Fruit fly (Drosophila melanogaster) whole organism, embryonic: ENCODE data around the gene CG33723.

ENCODE experiments used
- Adf1 ChIP-seq: fragments of 200-800 bp; sonication (Bioruptor generic); IDR thresholded peaks from 2 replicates; pipeline ENCODE4 v1.3.6; 2022; ENCODE audit warnings: missing biosample characterization, missing genetic modification characterization
- BtbVII ChIP-seq: fragments of 200-800 bp; sonication (Bioruptor generic); optimal IDR thresholded peaks from 3 replicates; lab custom pipeline; 2017; ENCODE audit warnings: missing biosample characterization, mild to moderate bottlenecking, missing genetic modification characterization
- CG11504 ChIP-seq: fragments of 200-800 bp; sonication (Bioruptor generic); optimal IDR thresholded peaks from 3 replicates; lab custom pipeline; 2019; ENCODE audit warnings: missing biosample characterization, mild to moderate bottlenecking, missing genetic modification characterization, moderate library complexity
- CG13296 ChIP-seq: fragments of 200-800 bp; sonication (Bioruptor generic); optimal IDR thresholded peaks from 3 replicates; lab custom pipeline; 2018; ENCODE audit warnings: missing biosample characterization, mild to moderate bottlenecking, missing genetic modification characterization
- CG13424 ChIP-seq: fragments of 200-800 bp; sonication (Bioruptor generic); optimal IDR thresholded peaks from 2 replicates; lab custom pipeline; 2019; ENCODE audit warnings: missing biosample characterization, mild to moderate bottlenecking, missing genetic modification characterization, moderate library complexity
- CG14441 ChIP-seq: fragments of 200-800 bp; sonication (Bioruptor generic); IDR thresholded peaks from 2 replicates; pipeline ENCODE4 v1.3.6; 2022; ENCODE audit warnings: missing biosample characterization, missing genetic modification characterization
- CG14965 ChIP-seq: fragments of 200-800 bp; sonication (Bioruptor generic); optimal IDR thresholded peaks from 2 replicates; lab custom pipeline; 2016; ENCODE audit warnings: missing biosample characterization, missing genetic modification characterization, borderline replicate concordance
- CG1529 ChIP-seq: fragments of 200-800 bp; sonication (Bioruptor generic); optimal IDR thresholded peaks from 3 replicates; lab custom pipeline; 2018; ENCODE audit warnings: missing biosample characterization, missing genetic modification characterization
- CG15514 ChIP-seq: fragments of 200-800 bp; sonication (Bioruptor generic); optimal IDR thresholded peaks from 3 replicates; lab custom pipeline; 2017; ENCODE audit warnings: missing biosample characterization, missing genetic modification characterization, mild to moderate bottlenecking, moderate library complexity, missing genetic modification reagents
- CG15696 ChIP-seq: fragments of 200-800 bp; sonication (Bioruptor generic); optimal IDR thresholded peaks from 2 replicates; lab custom pipeline; 2019; ENCODE audit warnings: missing biosample characterization, mild to moderate bottlenecking, missing genetic modification characterization, moderate library complexity
- CG1602 ChIP-seq: fragments of 200-800 bp; sonication (Bioruptor generic); optimal IDR thresholded peaks from 3 replicates; lab custom pipeline; 2016; ENCODE audit warnings: missing biosample characterization, missing genetic modification characterization
- CG16863 ChIP-seq: fragments of 200-800 bp; sonication (Bioruptor generic); optimal IDR thresholded peaks from 3 replicates; lab custom pipeline; 2016; ENCODE audit warnings: missing biosample characterization, missing genetic modification characterization
- CG32772 ChIP-seq: fragments of 200-800 bp; sonication (Bioruptor generic); IDR thresholded peaks from 2 replicates; pipeline ENCODE4 v1.3.6; 2022; ENCODE audit warnings: missing biosample characterization, missing genetic modification characterization
- CG4424 ChIP-seq: fragments of 200-800 bp; sonication (Bioruptor generic); optimal IDR thresholded peaks from 3 replicates; lab custom pipeline; 2016; ENCODE audit warnings: missing biosample characterization, missing genetic modification characterization
- CG6813 ChIP-seq: fragments of 200-800 bp; sonication (Bioruptor generic); optimal IDR thresholded peaks from 2 replicates; lab custom pipeline; 2017; ENCODE audit warnings: missing biosample characterization, missing genetic modification characterization, mild to moderate bottlenecking, moderate library complexity, missing genetic modification reagents
- CG8478 ChIP-seq: fragments of >200 bp; optimal IDR thresholded peaks from 2 replicates; lab custom pipeline; 2018
- CG9797 ChIP-seq: fragments of 200-800 bp; sonication (Bioruptor generic); optimal IDR thresholded peaks from 3 replicates; lab custom pipeline; 2018; ENCODE audit warnings: missing biosample characterization, mild to moderate bottlenecking, missing genetic modification characterization
- Dad ChIP-seq: fragments of 200-800 bp; sonication (Bioruptor generic); optimal IDR thresholded peaks from 3 replicates; lab custom pipeline; 2016; ENCODE audit warnings: missing biosample characterization, missing genetic modification characterization
- Deaf1 ChIP-seq: fragments of 200-800 bp; optimal IDR thresholded peaks from 3 replicates; lab custom pipeline; 2019; ENCODE audit warnings: missing biosample characterization, mild to moderate bottlenecking, missing genetic modification characterization, moderate library complexity
- Dip3 ChIP-seq: fragments of 200-800 bp; sonication (Bioruptor generic); optimal IDR thresholded peaks from 3 replicates; lab custom pipeline; 2016; ENCODE audit warnings: missing biosample characterization, missing genetic modification characterization
- Fer1 ChIP-seq: fragments of 200-800 bp; sonication (Bioruptor generic); optimal IDR thresholded peaks from 2 replicates; lab custom pipeline; 2017; ENCODE audit warnings: missing biosample characterization, mild to moderate bottlenecking, missing genetic modification characterization
- H2.0 ChIP-seq: fragments of 200-800 bp; sonication (Bioruptor generic); IDR thresholded peaks from 2 replicates; pipeline ENCODE4 v1.3.6; 2022; ENCODE audit warnings: missing biosample characterization, missing genetic modification characterization
- HLH3B ChIP-seq: fragments of 200-800 bp; sonication (Bioruptor generic); IDR thresholded peaks from 2 replicates; pipeline ENCODE4 v1.3.6; 2022; ENCODE audit warnings: missing biosample characterization, missing genetic modification characterization
- Hmr ChIP-seq: fragments of 200-800 bp; sonication (Bioruptor generic); optimal IDR thresholded peaks from 3 replicates; lab custom pipeline; 2017; ENCODE audit warnings: mild to moderate bottlenecking, missing biosample characterization, missing genetic modification reagents, missing genetic modification characterization
- Lim3 ChIP-seq: fragments of 200-800 bp; sonication (Bioruptor generic); IDR thresholded peaks from 2 replicates; pipeline ENCODE4 v1.3.6; 2022; ENCODE audit warnings: missing biosample characterization, missing genetic modification characterization
- MESR4 ChIP-seq: fragments of 200-800 bp; sonication (Bioruptor generic); optimal IDR thresholded peaks from 2 replicates; lab custom pipeline; 2018; ENCODE audit warnings: missing biosample characterization, mild to moderate bottlenecking, missing genetic modification characterization, moderate library complexity
- Ravus ChIP-seq: fragments of 200-800 bp; sonication (Bioruptor generic); IDR thresholded peaks from 2 replicates; pipeline ENCODE4 v1.3.6; 2022; ENCODE audit warnings: missing biosample characterization, missing genetic modification characterization
- Stat92E ChIP-seq, 3 experiments: fragments of >200 bp in 2 of 3; fragments of 200-800 bp in 1 of 3; sonication (Bioruptor generic) in 1 of 3; optimal IDR thresholded peaks; 2 replicates each; lab custom pipeline; 2017 to 2019; ENCODE audit warnings: missing biosample characterization in 3 of 3, missing genetic modification characterization in 3 of 3, mild to moderate bottlenecking in 1 of 3, moderate library complexity in 1 of 3
- abd-A ChIP-seq: fragments of 200-800 bp; sonication (Bioruptor generic); optimal IDR thresholded peaks from 3 replicates; lab custom pipeline; 2019; ENCODE audit warnings: missing biosample characterization, mild to moderate bottlenecking, missing genetic modification characterization, moderate library complexity
- bab2 ChIP-seq: fragments of 200-800 bp; sonication (Bioruptor generic); optimal IDR thresholded peaks from 2 replicates; lab custom pipeline; 2016; ENCODE audit warnings: missing biosample characterization, missing genetic modification characterization
- bsh ChIP-seq, 2 experiments: fragments of 200-800 bp; sonication (Bioruptor generic); optimal IDR thresholded peaks; 2 replicates each; lab custom pipeline; 2017 to 2018; ENCODE audit warnings: mild to moderate bottlenecking in 2 of 2, missing biosample characterization in 2 of 2, missing genetic modification characterization in 2 of 2, moderate library complexity in 1 of 2
- chif ChIP-seq, 2 experiments: fragments of 200-800 bp; sonication (Bioruptor generic); optimal IDR thresholded peaks; 3 replicates each; lab custom pipeline; 2016; ENCODE audit warnings: missing biosample characterization in 2 of 2, missing genetic modification characterization in 2 of 2
- crol ChIP-seq: fragments of 200-800 bp; sonication (Bioruptor generic); IDR thresholded peaks from 2 replicates; pipeline ENCODE4 v1.3.6; 2022; ENCODE audit warnings: missing biosample characterization, missing genetic modification characterization
- gcm ChIP-seq: fragments of 200-800 bp; sonication (Bioruptor generic); optimal IDR thresholded peaks from 2 replicates; lab custom pipeline; 2019; ENCODE audit warnings: missing biosample characterization, mild to moderate bottlenecking, missing genetic modification characterization, moderate library complexity
- insv ChIP-seq, 2 experiments: fragments of 200-800 bp; sonication (Bioruptor generic); optimal IDR thresholded peaks; 3 replicates each; lab custom pipeline; 2016 to 2018; ENCODE audit warnings: missing biosample characterization in 2 of 2, missing genetic modification characterization in 2 of 2
- kah ChIP-seq: fragments of 200-800 bp; sonication (Bioruptor generic); optimal IDR thresholded peaks from 2 replicates; lab custom pipeline; 2018; ENCODE audit warnings: missing biosample characterization, mild to moderate bottlenecking, missing genetic modification characterization
- kni ChIP-seq: fragments of 200-800 bp; sonication (Bioruptor generic); optimal IDR thresholded peaks from 3 replicates; lab custom pipeline; 2017; ENCODE audit warnings: mild to moderate bottlenecking, missing biosample characterization, missing genetic modification reagents, missing genetic modification characterization
- nom ChIP-seq: fragments of 200-800 bp; sonication (Bioruptor generic); optimal IDR thresholded peaks from 2 replicates; lab custom pipeline; 2017; ENCODE audit warnings: missing biosample characterization, missing genetic modification characterization, mild to moderate bottlenecking, moderate library complexity, missing genetic modification reagents
- otp ChIP-seq: fragments of 200-800 bp; sonication (Bioruptor generic); IDR thresholded peaks from 3 replicates; pipeline ENCODE4, ENCODE4 v1.3.6; 2022; ENCODE audit warnings: missing biosample characterization, missing genetic modification characterization
- p53 ChIP-seq: fragments of 200-800 bp; sonication (Bioruptor generic); optimal IDR thresholded peaks from 2 replicates; lab custom pipeline; 2016; ENCODE audit warnings: missing biosample characterization, missing genetic modification characterization
- peb ChIP-seq: fragments of 200-800 bp; sonication (Bioruptor generic); IDR thresholded peaks from 2 replicates; pipeline ENCODE4 v1.3.6; 2022; ENCODE audit warnings: missing biosample characterization, missing genetic modification characterization
- phol ChIP-seq: fragments of 200-800 bp; sonication (Bioruptor generic); optimal IDR thresholded peaks from 3 replicates; lab custom pipeline; 2018; ENCODE audit warnings: missing biosample characterization, mild to moderate bottlenecking, missing genetic modification characterization, moderate library complexity
- prd ChIP-seq, 3 experiments: fragments of >200 bp in 2 of 3; fragments of 200-800 bp in 1 of 3; sonication (Bioruptor generic) in 1 of 3; optimal IDR thresholded peaks in 2 of 3; IDR thresholded peaks in 1 of 3; 2 replicates in 2 of 3; 3 replicates in 1 of 3; pipeline versions ENCODE4 v1.3.6 to Lab custom; 2017 to 2022; ENCODE audit warnings: missing biosample characterization in 1 of 3, missing genetic modification characterization in 1 of 3
- pzg ChIP-seq: fragments of 200-800 bp; sonication (Bioruptor generic); optimal IDR thresholded peaks from 3 replicates; lab custom pipeline; 2018; ENCODE audit warnings: missing biosample characterization, mild to moderate bottlenecking, missing genetic modification characterization, moderate library complexity
- tgo ChIP-seq: fragments of 200-800 bp; sonication (Bioruptor generic); IDR thresholded peaks from 3 replicates; pipeline ENCODE4 v1.3.6; 2022; ENCODE audit warnings: missing biosample characterization, missing genetic modification characterization
- trem ChIP-seq: fragments of 200-800 bp; optimal IDR thresholded peaks from 3 replicates; lab custom pipeline; 2019; ENCODE audit warnings: missing biosample characterization, mild to moderate bottlenecking, missing genetic modification characterization, moderate library complexity
- twi ChIP-seq: fragments of 200-800 bp; optimal IDR thresholded peaks from 2 replicates; lab custom pipeline; 2019; ENCODE audit warnings: missing biosample characterization, mild to moderate bottlenecking, missing genetic modification characterization, moderate library complexity
- usp ChIP-seq: fragments of >200 bp; optimal IDR thresholded peaks from 2 replicates; lab custom pipeline; 2017; ENCODE audit warnings: missing biosample characterization, missing genetic modification characterization
- vvl ChIP-seq: fragments of 200-800 bp; sonication (Bioruptor generic); IDR thresholded peaks from 2 replicates; pipeline ENCODE4 v1.3.6; 2022; ENCODE audit warnings: missing biosample characterization, missing genetic modification characterization
- zf30C ChIP-seq: fragments of 200-800 bp; sonication (Bioruptor generic); optimal IDR thresholded peaks from 3 replicates; lab custom pipeline; 2018; ENCODE audit warnings: missing biosample characterization, mild to moderate bottlenecking, missing genetic modification characterization

Gene CG33723

DNA sequence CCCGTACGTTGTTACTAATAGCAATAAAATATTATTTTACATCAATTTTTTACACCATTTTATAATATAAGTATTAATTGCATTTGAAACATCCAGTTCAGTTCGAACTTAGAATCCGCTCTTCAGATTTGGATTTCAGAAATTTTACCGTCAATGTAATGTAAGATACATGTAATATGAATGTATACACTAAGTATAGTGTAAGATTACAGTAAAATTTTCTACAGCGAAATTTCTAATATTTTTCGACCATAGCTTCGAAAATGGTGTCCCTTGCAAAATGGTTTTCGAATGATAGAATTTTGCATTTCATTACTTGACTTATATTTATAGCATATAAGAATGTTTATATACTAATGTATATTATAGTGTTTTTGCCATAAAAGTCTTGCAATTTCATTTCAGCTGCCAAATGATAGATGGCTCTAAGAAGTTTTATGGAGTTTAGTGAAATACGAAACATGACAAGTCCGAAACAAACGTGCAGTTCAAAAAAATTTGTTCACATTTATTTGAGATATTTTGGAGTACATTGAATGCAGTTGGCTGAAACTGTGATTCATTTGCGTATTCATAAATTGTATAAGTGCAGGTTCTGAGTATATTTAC lies 24.0 kb upstream of the CG33723 start (continued):
- TF ChIP-seq kni (GFP tag; lab: Kevin White, UChicago) (peak; percentile 41), CG16863 (no peak), otp (no peak), CG6813 (GFP tag; lab: Kevin White, UChicago) (no peak), CG11504 (no peak), Adf1 (no peak), Ravus (no peak), prd (optimal IDR thresholded peaks at IDR 0.05; lab: Kevin White, UChicago) (no peak), prd (GFP tag; IDR thresholded peaks at IDR 0.05; lab: Robert Waterston, UW) (no peak), Stat92E (GFP tag; optimal IDR thresholded peaks at IDR 0.05; lab: Kevin White, UChicago) (no peak), vvl (GFP tag; lab: Robert Waterston, UW) (no peak), HLH3B (GFP tag; lab: Robert Waterston, UW) (peak; percentile 9; the same call in 1 of the 2 replicates), Hmr (GFP tag; lab: Kevin White, UChicago) (no peak), CG1529 (GFP tag; lab: Kevin White, UChicago) (no peak), trem (tag; lab: Kevin White, UChicago) (peak; percentile 6), usp (GFP tag; lab: Kevin White, UChicago) (no peak), Dad (no peak), CG14441 (GFP tag; lab: Robert Waterston, UW) (no peak), abd-A (tag; lab: Kevin White, UChicago) (no peak), CG4424 (GFP tag; lab: Kevin White, UChicago) (peak; percentile 43), phol (tag; lab: Kevin White, UChicago) (peak; percentile 9), gcm (GFP tag; lab: Kevin White, UChicago) (no peak), Lim3 (GFP tag; lab: Robert Waterston, UW) (no peak), CG15696 (tag; lab: Kevin White, UChicago) (no peak), kah (GFP tag; lab: Kevin White, UChicago) (no peak), crol (no peak), bab2 (GFP tag; lab: Kevin White, UChicago) (no peak), H2.0 (no peak), insv (GFP tag; optimal IDR thresholded peaks at IDR 0.05; lab: Kevin White, UChicago) (no peak), nom (GFP tag; lab: Kevin White, UChicago) (no peak), twi (no peak), CG8478 (lab: Kevin White, UChicago) (no peak), MESR4 (no peak), bsh (GFP tag; optimal IDR thresholded peaks at IDR 0.05; lab: Kevin White, UChicago) (no peak), CG13296 (no peak), Dip3 (GFP tag; lab: Kevin White, UChicago) (no peak), CG15514 (GFP tag; lab: Kevin White, UChicago) (no peak), tgo (GFP tag; lab: Robert Waterston, UW) (no peak), Deaf1 (tag; lab: Kevin White, UChicago) (no peak), CG13424 (tag; lab: Kevin White, UChicago) (no peak), CG1602 (GFP tag; lab: Kevin White, UChicago) (no peak), BtbVII (GFP tag; lab: Kevin White, UChicago) (no peak), CG14965 (GFP tag; lab: Kevin White, UChicago) (peak; percentile 91), chif (GFP tag; optimal IDR thresholded peaks at IDR 0.05; lab: Kevin White, UChicago) (no peak), p53 (GFP tag; lab: Kevin White, UChicago) (no peak), pzg (GFP tag; lab: Kevin White, UChicago) (no peak), CG9797 (GFP tag; lab: Kevin White, UChicago) (no peak), Fer1 (GFP tag; lab: Kevin White, UChicago) (no peak), CG32772 (no peak), peb (GFP tag; lab: Robert Waterston, UW) (no peak), zf30C (GFP tag; lab: Kevin White, UChicago) (no peak)
